Worm (Caenorhabditis elegans) whole organism, L2 larva: Measurements from ENCODE around the gene Y7A5A.13.
A peak's percentile ranks its signal among the peaks of the same experiment; 100 is the strongest.

Experiments used
- C34F6.9 ChIP-seq: fragments of 150-350 bp; optimal IDR thresholded peaks from 2 replicates; lab custom pipeline; 2014; ENCODE audit warnings: missing biosample characterization, missing genetic modification characterization
- F13H6.1 ChIP-seq: sonication (generic microtip); optimal IDR thresholded peaks from 2 replicates; lab custom pipeline; 2016; ENCODE audit warnings: missing genetic modification characterization, missing compliant biosample characterization
- R02D3.7 ChIP-seq: fragments of 150-350 bp; optimal IDR thresholded peaks from 2 replicates; lab custom pipeline; 2014; ENCODE audit warnings: missing biosample characterization, missing genetic modification characterization
- Y55F3AM.14 ChIP-seq: fragments of 200-800 bp; sonication (Bioruptor generic); optimal IDR thresholded peaks from 2 replicates; lab custom pipeline; 2018; ENCODE audit warnings: mild to moderate bottlenecking, missing genetic modification characterization, missing compliant biosample characterization
- ZK546.5 ChIP-seq: sonication (generic microtip); optimal IDR thresholded peaks from 2 replicates; lab custom pipeline; 2017; ENCODE audit warnings: missing biosample characterization, missing genetic modification characterization
- alr-1 ChIP-seq: fragments of 150-350 bp; optimal IDR thresholded peaks from 2 replicates; lab custom pipeline; 2014; ENCODE audit warnings: missing biosample characterization, missing genetic modification characterization
- aly-2 ChIP-seq: fragments of 150-350 bp; optimal IDR thresholded peaks from 2 replicates; lab custom pipeline; 2014; ENCODE audit warnings: missing biosample characterization, missing genetic modification characterization
- ama-1 ChIP-seq: fragments of 150-350 bp; optimal IDR thresholded peaks from 2 replicates; lab custom pipeline; 2018; ENCODE audit warnings: inconsistent platforms
- blmp-1 ChIP-seq: sonication (generic microtip); optimal IDR thresholded peaks from 2 replicates; lab custom pipeline; 2017; ENCODE audit warnings: missing genetic modification characterization, mild to moderate bottlenecking, missing compliant biosample characterization, antibody characterized with exemption, moderate library complexity; ENCODE audit not compliant: insufficient read depth
- ceh-16 ChIP-seq: fragments of 150-350 bp; optimal IDR thresholded peaks from 2 replicates; lab custom pipeline; 2014; ENCODE audit warnings: missing biosample characterization, missing genetic modification characterization
- ceh-82 ChIP-seq: fragments of 150-350 bp; optimal IDR thresholded peaks from 2 replicates; lab custom pipeline; 2014; ENCODE audit warnings: missing biosample characterization, missing genetic modification characterization
- crh-2 ChIP-seq: sonication (generic microtip); optimal IDR thresholded peaks from 2 replicates; lab custom pipeline; 2017; ENCODE audit warnings: missing biosample characterization, missing genetic modification characterization
- dmd-4 ChIP-seq: sonication (generic microtip); optimal IDR thresholded peaks from 2 replicates; lab custom pipeline; 2017; ENCODE audit warnings: missing biosample characterization, missing genetic modification characterization
- egl-27 ChIP-seq: sonication (generic microtip); optimal IDR thresholded peaks from 3 replicates; lab custom pipeline; 2017; ENCODE audit warnings: missing biosample characterization, missing genetic modification reagents, missing genetic modification characterization
- elt-1 ChIP-seq: fragments of 150-350 bp; optimal IDR thresholded peaks from 2 replicates; lab custom pipeline; 2014; ENCODE audit warnings: missing biosample characterization, missing genetic modification characterization
- elt-3 ChIP-seq: sonication (generic microtip); optimal IDR thresholded peaks from 2 replicates; lab custom pipeline; 2017; ENCODE audit warnings: missing biosample characterization, missing genetic modification characterization
- fos-1 ChIP-seq: fragments of 150-350 bp; optimal IDR thresholded peaks from 2 replicates; lab custom pipeline; 2014; ENCODE audit warnings: missing biosample characterization, missing genetic modification characterization
- gmeb-1 ChIP-seq: fragments of 150-350 bp; optimal IDR thresholded peaks from 2 replicates; lab custom pipeline; 2014; ENCODE audit warnings: missing biosample characterization, missing genetic modification characterization
- lin-11 ChIP-seq: fragments of 150-350 bp; sonication (generic microtip); optimal IDR thresholded peaks from 2 replicates; lab custom pipeline; 2014; ENCODE audit warnings: missing biosample characterization, missing genetic modification characterization, inconsistent platforms, mixed read lengths
- lin-13 ChIP-seq: fragments of 150-350 bp; optimal IDR thresholded peaks from 2 replicates; lab custom pipeline; 2014; ENCODE audit warnings: missing biosample characterization, missing genetic modification reagents, missing genetic modification characterization
- lin-39 ChIP-seq: fragments of 150-350 bp; optimal IDR thresholded peaks from 2 replicates; lab custom pipeline; 2014; ENCODE audit warnings: missing biosample characterization, missing genetic modification reagents, missing genetic modification characterization
- lsy-2 ChIP-seq, 2 experiments: fragments of 150-350 bp in 1 of 2; sonication (generic microtip) in 1 of 2; optimal IDR thresholded peaks; 2 replicates each; lab custom pipeline; 2014 to 2017; ENCODE audit warnings: missing biosample characterization in 2 of 2, missing genetic modification characterization in 2 of 2
- mab-5 ChIP-seq: fragments of 150-350 bp; optimal IDR thresholded peaks from 2 replicates; lab custom pipeline; 2014; ENCODE audit warnings: missing biosample characterization, missing genetic modification characterization
- mbf-1 ChIP-seq: sonication (generic microtip); optimal IDR thresholded peaks from 2 replicates; lab custom pipeline; 2017; ENCODE audit warnings: missing biosample characterization, missing genetic modification characterization
- mdl-1 ChIP-seq, 2 experiments: fragments of 150-350 bp in 1 of 2; sonication (generic microtip) in 1 of 2; optimal IDR thresholded peaks; 2 replicates each; lab custom pipeline; 2017; ENCODE audit warnings: missing biosample characterization in 2 of 2, missing genetic modification characterization in 2 of 2
- nhr-10 ChIP-seq: sonication (generic microtip); optimal IDR thresholded peaks from 2 replicates; lab custom pipeline; 2017; ENCODE audit warnings: missing biosample characterization, missing genetic modification characterization
- nhr-11 ChIP-seq: fragments of 150-350 bp; optimal IDR thresholded peaks from 2 replicates; lab custom pipeline; 2014; ENCODE audit warnings: missing biosample characterization, missing genetic modification characterization
- nhr-12 ChIP-seq: fragments of 150-350 bp; optimal IDR thresholded peaks from 2 replicates; lab custom pipeline; 2014; ENCODE audit warnings: missing biosample characterization, missing genetic modification characterization
- nhr-129 ChIP-seq: fragments of 150-350 bp; optimal IDR thresholded peaks from 2 replicates; lab custom pipeline; 2014; ENCODE audit warnings: missing biosample characterization, missing genetic modification characterization
- nhr-21 ChIP-seq: fragments of 150-350 bp; optimal IDR thresholded peaks from 2 replicates; lab custom pipeline; 2014; ENCODE audit warnings: missing biosample characterization, missing genetic modification characterization
- nhr-23 ChIP-seq: fragments of 150-350 bp; optimal IDR thresholded peaks from 2 replicates; lab custom pipeline; 2014; ENCODE audit warnings: missing biosample characterization, missing genetic modification reagents, missing genetic modification characterization
- nhr-237 ChIP-seq: fragments of 150-350 bp; optimal IDR thresholded peaks from 2 replicates; lab custom pipeline; 2014; ENCODE audit warnings: missing biosample characterization, missing genetic modification characterization
- nhr-25 ChIP-seq: fragments of 150-350 bp; sonication (generic microtip); optimal IDR thresholded peaks from 3 replicates; lab custom pipeline; 2014; ENCODE audit warnings: missing biosample characterization, missing genetic modification characterization
- nhr-6 ChIP-seq: fragments of 150-350 bp; optimal IDR thresholded peaks from 2 replicates; lab custom pipeline; 2014; ENCODE audit warnings: missing biosample characterization, missing genetic modification characterization
- nhr-77 ChIP-seq: fragments of 150-350 bp; optimal IDR thresholded peaks from 2 replicates; lab custom pipeline; 2014; ENCODE audit warnings: missing biosample characterization, missing genetic modification characterization
- peb-1 ChIP-seq: fragments of 150-350 bp; optimal IDR thresholded peaks from 2 replicates; lab custom pipeline; 2014; ENCODE audit warnings: missing biosample characterization, missing genetic modification characterization
- sem-4 ChIP-seq: fragments of 150-350 bp; optimal IDR thresholded peaks from 2 replicates; lab custom pipeline; 2014; ENCODE audit warnings: missing biosample characterization, missing genetic modification reagents, missing genetic modification characterization
- skn-1 ChIP-seq: sonication (generic microtip); optimal IDR thresholded peaks from 2 replicates; lab custom pipeline; 2017; ENCODE audit warnings: missing biosample characterization, missing genetic modification characterization
- sma-3 ChIP-seq: sonication (generic microtip); optimal IDR thresholded peaks from 2 replicates; lab custom pipeline; 2016; ENCODE audit warnings: missing genetic modification reagents, missing genetic modification characterization, missing compliant biosample characterization
- sma-9 ChIP-seq, 2 experiments: fragments of 150-350 bp in 1 of 2; sonication (generic microtip) in 1 of 2; optimal IDR thresholded peaks; 2 replicates each; lab custom pipeline; 2014 to 2016; ENCODE audit warnings: missing genetic modification characterization in 2 of 2, mild to moderate bottlenecking in 1 of 2, missing biosample characterization in 1 of 2, missing compliant biosample characterization in 1 of 2, missing genetic modification reagents in 1 of 2, moderate library complexity in 1 of 2
- snpc-4 ChIP-seq: fragments of 150-350 bp; optimal IDR thresholded peaks from 2 replicates; lab custom pipeline; 2014; ENCODE audit warnings: missing biosample characterization, missing genetic modification characterization
- unc-39 ChIP-seq: fragments of 150-350 bp; optimal IDR thresholded peaks from 2 replicates; lab custom pipeline; 2014; ENCODE audit warnings: missing biosample characterization, missing genetic modification characterization
- unc-55 ChIP-seq: fragments of 150-350 bp; sonication (generic microtip); optimal IDR thresholded peaks from 3 replicates; lab custom pipeline; 2014; ENCODE audit warnings: missing biosample characterization, missing genetic modification reagents, missing genetic modification characterization
- unc-62 ChIP-seq: fragments of 150-350 bp; optimal IDR thresholded peaks from 2 replicates; lab custom pipeline; 2014; ENCODE audit warnings: missing biosample characterization, missing genetic modification reagents, missing genetic modification characterization
- zag-1 ChIP-seq: fragments of 150-350 bp; optimal IDR thresholded peaks from 2 replicates; lab custom pipeline; 2014; ENCODE audit warnings: missing biosample characterization, missing genetic modification characterization
- ztf-1 ChIP-seq: fragments of 200-800 bp; sonication (Bioruptor generic); conservative IDR thresholded peaks from 2 replicates; pipeline ENCODE4 v1.3.6; 2022; ENCODE audit warnings: missing genetic modification characterization, missing compliant biosample characterization
- ztf-11 ChIP-seq: sonication (generic microtip); optimal IDR thresholded peaks from 2 replicates; lab custom pipeline; 2017; ENCODE audit warnings: missing biosample characterization, missing genetic modification characterization
- ztf-4 ChIP-seq: fragments of 150-350 bp; optimal IDR thresholded peaks from 2 replicates; lab custom pipeline; 2014; ENCODE audit warnings: missing biosample characterization, missing genetic modification characterization

Gene Y7A5A.13

ce11 chrX:15773262-15773908, at the start of gene Y7A5A.13:
Gene Y7A5A.13 (plus strand): TSS chrX:15773858.
- TF ChIP-seq fos-1 (tag; lab: Kevin White, UChicago) (peak; percentile 12), egl-27 (tag; lab: Kevin White, UChicago) (no peak)

- TF ChIP-seq nhr-6: no peak
- TF ChIP-seq ztf-11 (tag; lab: Kevin White, UChicago): no peak
- TF ChIP-seq snpc-4 (tag; lab: Kevin White, UChicago): peak; percentile 34
- no peak for TF ChIP-seq ama-1 (lab: Kevin White, UChicago)
- TF ChIP-seq sem-4: peak; percentile 41
- TF ChIP-seq lin-11 (tag; lab: Kevin White, UChicago): peak; percentile 37
- no peak for TF ChIP-seq lin-13 (GFP tag; lab: Kevin White, UChicago)
- no peak for TF ChIP-seq peb-1 (tag; lab: Kevin White, UChicago)
- TF ChIP-seq unc-39 (tag; lab: Kevin White, UChicago): no peak
- no peak for TF ChIP-seq ZK546.5
- TF ChIP-seq unc-62: no peak
- peak; percentile 43 for TF ChIP-seq crh-2 (tag; lab: Kevin White, UChicago)
- no peak for TF ChIP-seq mdl-1 (tag; optimal IDR thresholded peaks at IDR 0.05; lab: Kevin White, UChicago)
- TF ChIP-seq aly-2: no peak
- no peak for TF ChIP-seq elt-1
- peak; percentile 67 for TF ChIP-seq blmp-1 (tag; lab: Kevin White, UChicago)
- peak; percentile 35 for TF ChIP-seq sma-3 (GFP tag; lab: Kevin White, UChicago)
- no peak for TF ChIP-seq mab-5 (tag; lab: Kevin White, UChicago)
- TF ChIP-seq nhr-23 (tag; lab: Kevin White, UChicago): no peak
- TF ChIP-seq lin-39 (tag; lab: Kevin White, UChicago): no peak
- no peak for TF ChIP-seq zag-1 (tag; lab: Kevin White, UChicago)
- TF ChIP-seq F13H6.1: peak; percentile 66
- peak; percentile 66 for TF ChIP-seq nhr-129
- no peak for TF ChIP-seq alr-1
- TF ChIP-seq nhr-25 (tag; lab: Kevin White, UChicago): no peak
- TF ChIP-seq ceh-82 (tag; lab: Kevin White, UChicago): no peak
- no peak for TF ChIP-seq nhr-11 (tag; lab: Kevin White, UChicago)
- no peak for TF ChIP-seq lsy-2 (tag; optimal IDR thresholded peaks at IDR 0.05; lab: Kevin White, UChicago)
- TF ChIP-seq nhr-237: no peak
- no peak for TF ChIP-seq nhr-77 (tag; lab: Kevin White, UChicago)
- peak; percentile 75 for TF ChIP-seq sma-9 (GFP tag; optimal IDR thresholded peaks at IDR 0.05; lab: Kevin White, UChicago)
- no peak for TF ChIP-seq sma-9 (tag; optimal IDR thresholded peaks at IDR 0.05; lab: Kevin White, UChicago)
- TF ChIP-seq nhr-10 (tag; lab: Kevin White, UChicago): no peak
- no peak for TF ChIP-seq dmd-4 (tag; lab: Kevin White, UChicago)
- no peak for TF ChIP-seq elt-3 (tag; lab: Kevin White, UChicago)
- TF ChIP-seq unc-55: peak; percentile 57
- no peak for TF ChIP-seq skn-1 (tag; lab: Kevin White, UChicago)
- no peak for TF ChIP-seq mbf-1
- TF ChIP-seq fos-1 (tag; lab: Kevin White, UChicago): peak; percentile 43
- TF ChIP-seq C34F6.9: peak; percentile 70
- no peak for TF ChIP-seq R02D3.7 (tag; lab: Kevin White, UChicago)
- peak; percentile 40 for TF ChIP-seq ceh-16 (tag; lab: Kevin White, UChicago)
- TF ChIP-seq gmeb-1 (tag; lab: Kevin White, UChicago): peak; percentile 63
- TF ChIP-seq egl-27 (tag; lab: Kevin White, UChicago): no peak
- TF ChIP-seq nhr-12 (tag; lab: Kevin White, UChicago): no peak
- TF ChIP-seq ztf-4 (tag; lab: Kevin White, UChicago): no peak
- no peak for TF ChIP-seq Y55F3AM.14
- TF ChIP-seq nhr-21 (tag; lab: Kevin White, UChicago): no peak
- TF ChIP-seq ztf-1 (GFP tag; lab: Robert Waterston, UW): no peak
- TF ChIP-seq, all 48 proteins: peak for 14
Measured at ce11 chrX:15724994-15725393, 48.7 kb upstream of the Y7A5A.13 start.
